In genomic region chr2L:9494663-9495417, dm6 we compare ENCODE assay signal across 1 fruit fly cellular context.
TF ChIP-seq lines count a peak whose summit lies in the region.

Gdi (minus strand) TSS chr2L:9494876.

TF ChIP-seq in whole organism, embryonic, 481 proteins besides CTCF, POLR2A, EP300 and RAD21 (continued from another document):
- TF ChIP-seq mam (GFP tag; optimal IDR thresholded peaks at IDR 0.05; lab: Kevin White, UChicago) = peak; percentile 64
- TF ChIP-seq Asciz (GFP tag; optimal IDR thresholded peaks at IDR 0.05; lab: Kevin White, UChicago) = no peak
- peak; percentile 75 for TF ChIP-seq Dp (GFP tag; optimal IDR thresholded peaks at IDR 0.05; lab: Kevin White, UChicago)
- TF ChIP-seq HHEX (GFP tag; optimal IDR thresholded peaks at IDR 0.05; lab: Kevin White, UChicago) = no peak
- TF ChIP-seq Mrtf (GFP tag; IDR thresholded peaks at IDR 0.05; lab: Robert Waterston, UW) = 0 out of 3 replicates have a peak, but pooled peaks have one; percentile 15
- TF ChIP-seq chm (GFP tag; IDR thresholded peaks at IDR 0.05; lab: Robert Waterston, UW) = no peak
- peak; percentile 3 for TF ChIP-seq CG10543 (GFP tag; optimal IDR thresholded peaks at IDR 0.05; lab: Kevin White, UChicago)
- TF ChIP-seq CG32772 (GFP tag; IDR thresholded peaks at IDR 0.05; lab: Robert Waterston, UW) = no peak
- no peak for TF ChIP-seq CG6654 (GFP tag; optimal IDR thresholded peaks at IDR 0.05; lab: Kevin White, UChicago)
